Fruit fly (Drosophila melanogaster): Measurements from ENCODE around the gene CG8773.

The CG8773 gene

dm6 chr3R:13264061-13264661, 30.4 kb upstream of the CG8773 start, which contains the start of gene Ravus (continued):
- no peak for TF ChIP-seq CG15601 (tag; optimal IDR thresholded peaks at IDR 0.05)
- TF ChIP-seq tx (GFP tag; optimal IDR thresholded peaks at IDR 0.05): peak; percentile 38
- 0 out of 3 replicates have a peak, but pooled peaks have one; percentile 2 for TF ChIP-seq H15 (GFP tag; IDR thresholded peaks at IDR 0.05)
- TF ChIP-seq CG7556 (GFP tag; optimal IDR thresholded peaks at IDR 0.05): no peak
- no peak for TF ChIP-seq mirr (GFP tag; optimal IDR thresholded peaks at IDR 0.05)
- TF ChIP-seq bab2 (GFP tag; optimal IDR thresholded peaks at IDR 0.05): peak; percentile 44
- peak; percentile 52 for TF ChIP-seq unpg (GFP tag; optimal IDR thresholded peaks at IDR 0.05)
- TF ChIP-seq gcm2 (GFP tag; optimal IDR thresholded peaks at IDR 0.05): no peak
- TF ChIP-seq CG16779 (GFP tag; IDR thresholded peaks at IDR 0.05): no peak
- TF ChIP-seq CG11456 (GFP tag; IDR thresholded peaks at IDR 0.05): 0 out of 3 replicates have a peak, but pooled peaks have one; percentile 55
- no peak for TF ChIP-seq CG12299 (tag; optimal IDR thresholded peaks at IDR 0.05)
- TF ChIP-seq cad (GFP tag; optimal IDR thresholded peaks at IDR 0.05): no peak
- TF ChIP-seq CG4617 (GFP tag; optimal IDR thresholded peaks at IDR 0.05; ENCODE audit: borderline replicate concordance): peak; percentile 75
- TF ChIP-seq ranshi (GFP tag; IDR thresholded peaks at IDR 0.05): peak; percentile 26; the same call in 1 of the 2 replicates
- peak; percentile 57 for TF ChIP-seq trem (tag; optimal IDR thresholded peaks at IDR 0.05)
- TF ChIP-seq Lim3 (GFP tag; IDR thresholded peaks at IDR 0.05): no peak
- TF ChIP-seq crol (GFP tag; IDR thresholded peaks at IDR 0.05): no peak
- no peak for TF ChIP-seq zf30C (GFP tag; optimal IDR thresholded peaks at IDR 0.05)
- TF ChIP-seq CG9817 (tag; optimal IDR thresholded peaks at IDR 0.05): peak; percentile 64
- peak; percentile 0 for TF ChIP-seq maf-S (GFP tag; optimal IDR thresholded peaks at IDR 0.05)
- TF ChIP-seq ind (GFP tag; optimal IDR thresholded peaks at IDR 0.05): peak; percentile 64
- TF ChIP-seq CG6272 (GFP tag; IDR thresholded peaks at IDR 0.05): no peak
- TF ChIP-seq CG15011 (GFP tag; optimal IDR thresholded peaks at IDR 0.05): no peak
- TF ChIP-seq dm (GFP tag; optimal IDR thresholded peaks at IDR 0.05): peak; percentile 45
- no peak for TF ChIP-seq CG14441 (GFP tag; IDR thresholded peaks at IDR 0.05)
- no peak for TF ChIP-seq Hmr (GFP tag; optimal IDR thresholded peaks at IDR 0.05)
- no peak for TF ChIP-seq E2f1 (GFP tag; IDR thresholded peaks at IDR 0.05)
- peak; percentile 9 for TF ChIP-seq Mes4 (GFP tag; optimal IDR thresholded peaks at IDR 0.05)
- no peak for TF ChIP-seq CG42726 (GFP tag; IDR thresholded peaks at IDR 0.05; ENCODE audit: partially characterized antibody)
- no peak for TF ChIP-seq sc (optimal IDR thresholded peaks at IDR 0.05)
- TF ChIP-seq sc (GFP tag; optimal IDR thresholded peaks at IDR 0.05): peak; percentile 18
- peak; percentile 51 for TF ChIP-seq bcd (GFP tag; optimal IDR thresholded peaks at IDR 0.05)
- TF ChIP-seq zen (tag; optimal IDR thresholded peaks at IDR 0.05): peak; percentile 48
- TF ChIP-seq sim (GFP tag; IDR thresholded peaks at IDR 0.05): no peak
- peak; percentile 5 for TF ChIP-seq CG18619 (GFP tag; optimal IDR thresholded peaks at IDR 0.05)
- TF ChIP-seq lola (GFP tag; optimal IDR thresholded peaks at IDR 0.05): peak in 1 of 3 experiments; percentile 44
- peak; percentile 64 for TF ChIP-seq CG8924 (tag; optimal IDR thresholded peaks at IDR 0.05)
- peak; percentile 70 for TF ChIP-seq lilli (GFP tag; optimal IDR thresholded peaks at IDR 0.05)
- TF ChIP-seq NfI (GFP tag; optimal IDR thresholded peaks at IDR 0.05): peak; percentile 34
- TF ChIP-seq ems (GFP tag; optimal IDR thresholded peaks at IDR 0.05): peak; percentile 35
- no peak for TF ChIP-seq CG3163 (GFP tag; optimal IDR thresholded peaks at IDR 0.05)
- TF ChIP-seq danr (GFP tag; IDR thresholded peaks at IDR 0.05): no peak
- TF ChIP-seq Bteb2 (GFP tag; optimal IDR thresholded peaks at IDR 0.05): peak; percentile 49
- peak; percentile 31 for TF ChIP-seq ewg (GFP tag; optimal IDR thresholded peaks at IDR 0.05)
- TF ChIP-seq ssp (GFP tag; IDR thresholded peaks at IDR 0.05): peak; percentile 18; the same call in 1 of the 2 replicates
- TF ChIP-seq rib (GFP tag; IDR thresholded peaks at IDR 0.05): no peak
- no peak for TF ChIP-seq CG4360 (GFP tag; IDR thresholded peaks at IDR 0.05)
- peak; percentile 46 for TF ChIP-seq zfh2 (GFP tag; optimal IDR thresholded peaks at IDR 0.05)
- TF ChIP-seq CG18011 (GFP tag; optimal IDR thresholded peaks at IDR 0.05): no peak
- TF ChIP-seq ftz-f1 (GFP tag; optimal IDR thresholded peaks at IDR 0.05): peak; percentile 26
- peak; percentile 19 for TF ChIP-seq CG1792 (GFP tag; optimal IDR thresholded peaks at IDR 0.05)

Measured in whole organism, embryonic.